Fruit fly (Drosophila melanogaster) whole organism, wandering third instar larva: Measurements from ENCODE around the gene UQCR-14.

ENCODE experiments used
- Abd-B ChIP-seq: fragments of >200 bp; optimal IDR thresholded peaks from 2 replicates; lab custom pipeline; 2017; ENCODE audit warnings: missing biosample characterization, missing genetic modification characterization
- CrebA ChIP-seq: fragments of 200-800 bp; sonication (Bioruptor generic); optimal IDR thresholded peaks from 2 replicates; lab custom pipeline; 2016; ENCODE audit warnings: missing biosample characterization, mild to moderate bottlenecking, missing genetic modification characterization, borderline replicate concordance
- Dfd ChIP-seq: fragments of >200 bp; optimal IDR thresholded peaks from 2 replicates; lab custom pipeline; 2017; ENCODE audit warnings: missing biosample characterization, missing genetic modification characterization
- Sp1 ChIP-seq: fragments of 200-800 bp; sonication (Bioruptor generic); optimal IDR thresholded peaks from 3 replicates; lab custom pipeline; 2019; ENCODE audit warnings: missing biosample characterization, mild to moderate bottlenecking, missing genetic modification characterization, moderate library complexity
- br ChIP-seq: fragments of 200-800 bp; sonication (Bioruptor generic); optimal IDR thresholded peaks from 2 replicates; lab custom pipeline; 2016; ENCODE audit warnings: missing biosample characterization, missing genetic modification characterization
- dsf ChIP-seq: sonication (Bioruptor generic); optimal IDR thresholded peaks from 2 replicates; lab custom pipeline; 2016; ENCODE audit warnings: missing biosample characterization, missing genetic modification characterization, borderline replicate concordance
- h ChIP-seq: fragments of 200-800 bp; sonication (Bioruptor generic); optimal IDR thresholded peaks from 3 replicates; lab custom pipeline; 2016; ENCODE audit warnings: missing biosample characterization, mild to moderate bottlenecking, missing genetic modification characterization
- psq ChIP-seq: fragments of 200-800 bp; sonication (Bioruptor generic); optimal IDR thresholded peaks from 3 replicates; lab custom pipeline; 2017; ENCODE audit warnings: missing biosample characterization, mild to moderate bottlenecking, missing genetic modification characterization, moderate library complexity
- sage ChIP-seq: fragments of 200-800 bp; sonication (Bioruptor generic); optimal IDR thresholded peaks from 2 replicates; lab custom pipeline; 2016; ENCODE audit warnings: missing biosample characterization, mild to moderate bottlenecking, missing genetic modification characterization
- tai ChIP-seq: sonication (Bioruptor generic); optimal IDR thresholded peaks from 2 replicates; lab custom pipeline; 2016; ENCODE audit warnings: missing biosample characterization, missing genetic modification characterization

dm6 chrX:16279340-16279941 lies 6.6 kb upstream of the UQCR-14 start:
- TF ChIP-seq Sp1 (GFP tag; lab: Kevin White, UChicago): peak; percentile 86
- TF ChIP-seq psq (GFP tag; lab: Kevin White, UChicago): peak; percentile 67
- TF ChIP-seq CrebA (GFP tag; lab: Kevin White, UChicago): no peak
- peak; percentile 85 for TF ChIP-seq tai
- no peak for TF ChIP-seq Dfd (GFP tag; lab: Kevin White, UChicago)
- peak; percentile 86 for TF ChIP-seq br (GFP tag; lab: Kevin White, UChicago)
- peak; percentile 92 for TF ChIP-seq h (GFP tag; lab: Kevin White, UChicago)
- no peak for TF ChIP-seq Abd-B (GFP tag; lab: Kevin White, UChicago)
- no peak for TF ChIP-seq dsf (GFP tag; lab: Kevin White, UChicago)
- peak; percentile 61 for TF ChIP-seq sage (GFP tag; lab: Kevin White, UChicago)
